Fruit fly (Drosophila melanogaster) whole organism, embryonic: Measurements from ENCODE around the gene Grip75.

ENCODE experiments used
- Abd-B ChIP-seq: fragments of 200-800 bp; sonication (Bioruptor generic); optimal IDR thresholded peaks from 2 replicates; lab custom pipeline; 2018; ENCODE audit warnings: missing biosample characterization, mild to moderate bottlenecking, missing genetic modification characterization, moderate library complexity
- Atf3 ChIP-seq: fragments of 200-800 bp; sonication (Bioruptor generic); optimal IDR thresholded peaks from 3 replicates; lab custom pipeline; 2016; ENCODE audit warnings: missing biosample characterization, missing genetic modification characterization
- B-H1 ChIP-seq: fragments of 200-800 bp; sonication (Bioruptor generic); IDR thresholded peaks from 3 replicates; pipeline ENCODE4 v1.3.6; 2022; ENCODE audit warnings: missing biosample characterization, missing genetic modification characterization
- CG12155 ChIP-seq: fragments of 200-800 bp; sonication (Bioruptor generic); optimal IDR thresholded peaks from 3 replicates; lab custom pipeline; 2016; ENCODE audit warnings: missing biosample characterization, missing genetic modification characterization
- CG12219 ChIP-seq: fragments of 200-800 bp; sonication (Bioruptor generic); optimal IDR thresholded peaks from 3 replicates; lab custom pipeline; 2018; ENCODE audit warnings: missing biosample characterization, mild to moderate bottlenecking, missing genetic modification characterization
- CG14965 ChIP-seq: fragments of 200-800 bp; sonication (Bioruptor generic); optimal IDR thresholded peaks from 2 replicates; lab custom pipeline; 2016; ENCODE audit warnings: missing biosample characterization, missing genetic modification characterization, borderline replicate concordance
- CG16779 ChIP-seq: fragments of 200-800 bp; sonication (Bioruptor generic); IDR thresholded peaks from 2 replicates; pipeline ENCODE4 v1.3.6; 2022; ENCODE audit warnings: missing biosample characterization, missing genetic modification characterization
- CG16863 ChIP-seq: fragments of 200-800 bp; sonication (Bioruptor generic); optimal IDR thresholded peaks from 3 replicates; lab custom pipeline; 2016; ENCODE audit warnings: missing biosample characterization, missing genetic modification characterization
- CG17912 ChIP-seq: fragments of 200-800 bp; sonication (Bioruptor generic); optimal IDR thresholded peaks from 2 replicates; lab custom pipeline; 2018; ENCODE audit warnings: missing biosample characterization, mild to moderate bottlenecking, missing genetic modification characterization
- CG33557 ChIP-seq: fragments of 200-800 bp; sonication (Bioruptor generic); optimal IDR thresholded peaks from 2 replicates; lab custom pipeline; 2019; ENCODE audit warnings: missing biosample characterization, mild to moderate bottlenecking, missing genetic modification characterization, moderate library complexity
- CG3847 ChIP-seq: fragments of 200-800 bp; sonication (Bioruptor generic); IDR thresholded peaks from 2 replicates; pipeline ENCODE4 v1.3.6; 2022; ENCODE audit warnings: missing biosample characterization, missing genetic modification characterization
- CG4328 ChIP-seq: fragments of 200-800 bp; sonication (Bioruptor generic); optimal IDR thresholded peaks from 3 replicates; lab custom pipeline; 2017; ENCODE audit warnings: missing biosample characterization, missing genetic modification reagents, missing genetic modification characterization
- CG4360 ChIP-seq: fragments of 200-800 bp; sonication (Bioruptor generic); IDR thresholded peaks from 2 replicates; pipeline ENCODE4 v1.3.6; 2022; ENCODE audit warnings: missing biosample characterization, missing genetic modification characterization
- CG5180 ChIP-seq: fragments of 200-800 bp; sonication (Bioruptor generic); optimal IDR thresholded peaks from 3 replicates; lab custom pipeline; 2017; ENCODE audit warnings: missing biosample characterization, missing genetic modification characterization, mild to moderate bottlenecking, moderate library complexity, missing genetic modification reagents
- CG6254 ChIP-seq: fragments of 200-800 bp; sonication (Bioruptor generic); optimal IDR thresholded peaks from 3 replicates; lab custom pipeline; 2017; ENCODE audit warnings: mild to moderate bottlenecking, missing biosample characterization, missing genetic modification reagents, missing genetic modification characterization
- CG6791 ChIP-seq: fragments of 200-800 bp; sonication (Bioruptor generic); IDR thresholded peaks from 3 replicates; pipeline ENCODE4 v1.3.6; 2022; ENCODE audit warnings: missing biosample characterization, missing genetic modification characterization; ENCODE audit not compliant: partially characterized antibody
- CG7372 ChIP-seq: fragments of 200-800 bp; sonication (Bioruptor generic); IDR thresholded peaks from 2 replicates; pipeline ENCODE4 v1.3.6; 2022; ENCODE audit warnings: missing biosample characterization, missing genetic modification characterization
- CG7839 ChIP-seq: fragments of 200-800 bp; sonication (Bioruptor generic); optimal IDR thresholded peaks from 3 replicates; lab custom pipeline; 2018; ENCODE audit warnings: missing biosample characterization, mild to moderate bottlenecking, missing genetic modification characterization, moderate library complexity
- CG8359 ChIP-seq: fragments of 200-800 bp; sonication (Bioruptor generic); optimal IDR thresholded peaks from 2 replicates; lab custom pipeline; 2017; ENCODE audit warnings: missing biosample characterization, mild to moderate bottlenecking, missing genetic modification characterization, borderline replicate concordance
- CG8478 ChIP-seq: fragments of >200 bp; optimal IDR thresholded peaks from 2 replicates; lab custom pipeline; 2018
- CG9215 ChIP-seq: fragments of 200-800 bp; sonication (Bioruptor generic); IDR thresholded peaks from 2 replicates; pipeline ENCODE4 v1.3.6; 2022; ENCODE audit warnings: missing biosample characterization, missing genetic modification characterization
- Deaf1 ChIP-seq: fragments of 200-800 bp; optimal IDR thresholded peaks from 3 replicates; lab custom pipeline; 2019; ENCODE audit warnings: missing biosample characterization, mild to moderate bottlenecking, missing genetic modification characterization, moderate library complexity
- E2f1 ChIP-seq: fragments of 200-800 bp; sonication (Bioruptor generic); IDR thresholded peaks from 2 replicates; pipeline ENCODE4 v1.3.6; 2022; ENCODE audit warnings: missing biosample characterization, missing genetic modification characterization
- Gug ChIP-seq: fragments of 200-800 bp; sonication (Bioruptor generic); IDR thresholded peaks from 4 replicates; pipeline ENCODE4 v1.3.6; 2022; ENCODE audit warnings: missing biosample characterization, missing genetic modification characterization
- Hsf ChIP-seq: fragments of 200-800 bp; sonication (Bioruptor generic); optimal IDR thresholded peaks from 3 replicates; lab custom pipeline; 2016; ENCODE audit warnings: missing biosample characterization, missing genetic modification characterization
- Pdp1 ChIP-seq, 2 experiments: fragments of 200-800 bp; sonication (Bioruptor generic); optimal IDR thresholded peaks; 3 replicates each; lab custom pipeline; 2016; ENCODE audit warnings: missing biosample characterization in 2 of 2, missing genetic modification characterization in 2 of 2, mild to moderate bottlenecking in 1 of 2, moderate library complexity in 1 of 2
- Side ChIP-seq: fragments of 200-800 bp; sonication (Bioruptor generic); optimal IDR thresholded peaks from 2 replicates; lab custom pipeline; 2016; ENCODE audit warnings: missing biosample characterization, missing genetic modification characterization
- Sox102F ChIP-seq: fragments of 200-800 bp; sonication (Bioruptor generic); optimal IDR thresholded peaks from 2 replicates; lab custom pipeline; 2018; ENCODE audit warnings: missing biosample characterization, mild to moderate bottlenecking, missing genetic modification characterization, moderate library complexity
- Vsx1 ChIP-seq: fragments of 200-800 bp; sonication (Bioruptor generic); optimal IDR thresholded peaks from 2 replicates; lab custom pipeline; 2017; ENCODE audit warnings: missing biosample characterization, mild to moderate bottlenecking, missing genetic modification characterization, missing genetic modification reagents
- abd-A ChIP-seq: fragments of 200-800 bp; sonication (Bioruptor generic); optimal IDR thresholded peaks from 3 replicates; lab custom pipeline; 2019; ENCODE audit warnings: missing biosample characterization, mild to moderate bottlenecking, missing genetic modification characterization, moderate library complexity
- aop ChIP-seq: fragments of 200-800 bp; sonication (Bioruptor generic); IDR thresholded peaks from 2 replicates; pipeline ENCODE4 v1.3.6; 2022; ENCODE audit warnings: missing biosample characterization, missing genetic modification characterization
- bowl ChIP-seq: fragments of 200-800 bp; sonication (Bioruptor generic); IDR thresholded peaks from 2 replicates; pipeline ENCODE4 v1.3.6; 2022; ENCODE audit warnings: missing biosample characterization, missing genetic modification characterization
- chm ChIP-seq: fragments of 200-800 bp; sonication (Bioruptor generic); IDR thresholded peaks from 2 replicates; pipeline ENCODE4 v1.3.6; 2022; ENCODE audit warnings: missing biosample characterization, missing genetic modification characterization
- ci ChIP-seq: fragments of 200-800 bp; sonication (Bioruptor generic); IDR thresholded peaks from 3 replicates; pipeline ENCODE4 v1.3.6; 2022; ENCODE audit warnings: missing biosample characterization, missing genetic modification characterization
- croc ChIP-seq: fragments of 200-800 bp; sonication (Bioruptor generic); conservative IDR thresholded peaks from 3 replicates; pipeline ENCODE4 v1.3.6; 2022; ENCODE audit warnings: missing biosample characterization, missing genetic modification characterization
- disco-r ChIP-seq: fragments of 200-800 bp; sonication (Bioruptor generic); optimal IDR thresholded peaks from 2 replicates; lab custom pipeline; 2016; ENCODE audit warnings: missing biosample characterization, missing genetic modification characterization
- dm ChIP-seq: fragments of 200-800 bp; sonication (Bioruptor generic); optimal IDR thresholded peaks from 3 replicates; lab custom pipeline; 2016; ENCODE audit warnings: missing biosample characterization, missing genetic modification characterization
- dpn ChIP-seq, 2 experiments: fragments of 200-800 bp; sonication (Bioruptor generic); optimal IDR thresholded peaks; 3 replicates each; lab custom pipeline; 2016; ENCODE audit warnings: missing biosample characterization in 2 of 2, missing genetic modification characterization in 2 of 2
- fd64A ChIP-seq: fragments of 200-800 bp; sonication (Bioruptor generic); optimal IDR thresholded peaks from 3 replicates; lab custom pipeline; 2018; ENCODE audit warnings: missing biosample characterization, mild to moderate bottlenecking, missing genetic modification characterization
- fu2 ChIP-seq: fragments of 200-800 bp; sonication (Bioruptor generic); optimal IDR thresholded peaks from 2 replicates; lab custom pipeline; 2016; ENCODE audit warnings: missing biosample characterization, missing genetic modification characterization
- gcm ChIP-seq: fragments of 200-800 bp; sonication (Bioruptor generic); optimal IDR thresholded peaks from 2 replicates; lab custom pipeline; 2019; ENCODE audit warnings: missing biosample characterization, mild to moderate bottlenecking, missing genetic modification characterization, moderate library complexity
- gcm2 ChIP-seq: fragments of 200-800 bp; sonication (Bioruptor generic); optimal IDR thresholded peaks from 2 replicates; lab custom pipeline; 2016; ENCODE audit warnings: missing biosample characterization, missing genetic modification characterization
- hbn ChIP-seq: fragments of 200-800 bp; sonication (Bioruptor generic); IDR thresholded peaks from 2 replicates; pipeline ENCODE4 v1.3.6; 2022; ENCODE audit warnings: missing biosample characterization, missing genetic modification characterization; ENCODE audit not compliant: partially characterized antibody
- hth ChIP-seq: fragments of >200 bp; optimal IDR thresholded peaks from 2 replicates; lab custom pipeline; 2017; ENCODE audit warnings: inconsistent platforms
- jing ChIP-seq: fragments of 200-800 bp; sonication (Bioruptor generic); optimal IDR thresholded peaks from 2 replicates; lab custom pipeline; 2018; ENCODE audit warnings: missing biosample characterization, mild to moderate bottlenecking, missing genetic modification characterization
- lola ChIP-seq, 3 experiments: fragments of >200 bp in 2 of 3; fragments of 200-800 bp in 1 of 3; sonication (Bioruptor generic) in 1 of 3; optimal IDR thresholded peaks; 2 replicates each; lab custom pipeline; 2017 to 2019; ENCODE audit warnings: missing biosample characterization in 3 of 3, missing genetic modification characterization in 3 of 3, mild to moderate bottlenecking in 1 of 3, moderate library complexity in 1 of 3
- luna ChIP-seq: fragments of 200-800 bp; sonication (Bioruptor generic); optimal IDR thresholded peaks from 2 replicates; lab custom pipeline; 2016; ENCODE audit warnings: missing biosample characterization, missing genetic modification characterization
- pita ChIP-seq: fragments of 200-800 bp; sonication (Bioruptor generic); optimal IDR thresholded peaks from 2 replicates; lab custom pipeline; 2017; ENCODE audit warnings: missing biosample characterization, mild to moderate bottlenecking, missing genetic modification characterization
- pnt ChIP-seq: fragments of 200-800 bp; sonication (Bioruptor generic); optimal IDR thresholded peaks from 3 replicates; lab custom pipeline; 2016; ENCODE audit warnings: missing biosample characterization, missing genetic modification characterization
- repo ChIP-seq: fragments of 200-800 bp; sonication (Bioruptor generic); optimal IDR thresholded peaks from 2 replicates; lab custom pipeline; 2016; ENCODE audit warnings: missing biosample characterization, missing genetic modification characterization
- toy ChIP-seq: fragments of 200-800 bp; sonication (Bioruptor generic); IDR thresholded peaks from 2 replicates; pipeline ENCODE4 v1.3.6; 2022; ENCODE audit warnings: missing biosample characterization, missing genetic modification characterization
- zfh2 ChIP-seq: fragments of 200-800 bp; sonication (Bioruptor generic); optimal IDR thresholded peaks from 2 replicates; lab custom pipeline; 2016; ENCODE audit warnings: missing biosample characterization, missing genetic modification characterization

The Grip75 gene

DNA sequence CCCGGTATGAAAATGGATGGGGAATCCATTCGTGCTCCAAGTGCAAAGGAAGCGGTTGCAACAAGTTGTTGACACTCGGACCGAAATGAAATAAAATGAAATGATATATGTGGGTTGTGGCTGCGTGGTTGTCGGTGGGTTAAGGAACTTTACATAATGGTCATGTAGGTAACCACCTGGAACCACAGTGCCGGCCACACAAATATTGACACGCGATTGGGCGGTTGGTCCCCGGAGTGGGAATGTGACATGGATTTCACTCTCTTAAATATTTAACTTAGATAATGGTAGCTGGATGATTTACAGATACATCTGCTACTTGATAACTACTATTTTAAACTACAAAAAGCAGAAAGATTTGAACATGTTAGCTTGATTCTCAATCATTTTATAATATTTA is 21.8 kb downstream of the Grip75 start:
- TF ChIP-seq Atf3 (peak; percentile 8), CG14965 (no peak), gcm (GFP tag; lab: Kevin White, UChicago) (peak; percentile 8), jing (GFP tag; lab: Kevin White, UChicago) (no peak), CG6791 (peak; percentile 31; the same call in 1 of the 3 replicates), repo (GFP tag; lab: Kevin White, UChicago) (no peak), CG16779 (GFP tag; lab: Robert Waterston, UW) (no peak), dm (GFP tag; lab: Kevin White, UChicago) (no peak), Side (GFP tag; lab: Kevin White, UChicago) (peak; percentile 21), pnt (GFP tag; lab: Kevin White, UChicago) (no peak), luna (GFP tag; lab: Kevin White, UChicago) (no peak), Sox102F (GFP tag; lab: Kevin White, UChicago) (no peak), hth (no peak), Vsx1 (peak; percentile 24), CG6254 (GFP tag; lab: Kevin White, UChicago) (peak; percentile 27), CG17912 (GFP tag; lab: Kevin White, UChicago) (no peak), abd-A (tag; lab: Kevin White, UChicago) (no peak), Abd-B (GFP tag; lab: Kevin White, UChicago) (no peak), CG8359 (GFP tag; lab: Kevin White, UChicago) (no peak), pita (GFP tag; lab: Kevin White, UChicago) (no peak), CG16863 (GFP tag; lab: Kevin White, UChicago) (no peak), aop (GFP tag; lab: Robert Waterston, UW) (no peak), fu2 (no peak), lola (GFP tag; optimal IDR thresholded peaks at IDR 0.05; lab: Kevin White, UChicago) (peak in 1 of 3 experiments; percentile 52), ci (GFP tag; lab: Robert Waterston, UW) (peak; percentile 68; the same call in 2 of the 3 replicates), Hsf (GFP tag; lab: Kevin White, UChicago) (peak; percentile 19), B-H1 (GFP tag; lab: Robert Waterston, UW) (no peak), fd64A (GFP tag; lab: Kevin White, UChicago) (peak; percentile 55), CG12219 (GFP tag; lab: Kevin White, UChicago) (peak; percentile 43), CG4360 (GFP tag; lab: Robert Waterston, UW) (peak; percentile 43; the same call in 1 of the 2 replicates), CG12155 (no peak), CG3847 (GFP tag; lab: Robert Waterston, UW) (no peak), CG9215 (GFP tag; lab: Robert Waterston, UW) (no peak), Pdp1 (GFP tag; optimal IDR thresholded peaks at IDR 0.05; lab: Kevin White, UChicago) (peak in 1 of 2 experiments; percentile 56), E2f1 (GFP tag; lab: Robert Waterston, UW) (no peak), dpn (GFP tag; optimal IDR thresholded peaks at IDR 0.05; lab: Kevin White, UChicago) (no peak), CG5180 (GFP tag; lab: Kevin White, UChicago) (peak; percentile 3), toy (no peak), croc (GFP tag; lab: Robert Waterston, UW) (no peak), CG7372 (GFP tag; lab: Robert Waterston, UW) (no peak), disco-r (GFP tag; lab: Kevin White, UChicago) (no peak), gcm2 (GFP tag; lab: Kevin White, UChicago) (no peak), bowl (GFP tag; lab: Robert Waterston, UW) (no peak), CG7839 (no peak), Gug (GFP tag; lab: Robert Waterston, UW) (no peak), zfh2 (GFP tag; lab: Kevin White, UChicago) (no peak), CG8478 (lab: Kevin White, UChicago) (no peak), chm (peak; percentile 29; the same call in 1 of the 2 replicates), Deaf1 (no peak), CG4328 (no peak), CG33557 (GFP tag; lab: Kevin White, UChicago) (peak; percentile 87), hbn (GFP tag; lab: Robert Waterston, UW) (no peak)
